Fruit fly (Drosophila melanogaster): Measurements from ENCODE around the gene CG18662.

DNA sequence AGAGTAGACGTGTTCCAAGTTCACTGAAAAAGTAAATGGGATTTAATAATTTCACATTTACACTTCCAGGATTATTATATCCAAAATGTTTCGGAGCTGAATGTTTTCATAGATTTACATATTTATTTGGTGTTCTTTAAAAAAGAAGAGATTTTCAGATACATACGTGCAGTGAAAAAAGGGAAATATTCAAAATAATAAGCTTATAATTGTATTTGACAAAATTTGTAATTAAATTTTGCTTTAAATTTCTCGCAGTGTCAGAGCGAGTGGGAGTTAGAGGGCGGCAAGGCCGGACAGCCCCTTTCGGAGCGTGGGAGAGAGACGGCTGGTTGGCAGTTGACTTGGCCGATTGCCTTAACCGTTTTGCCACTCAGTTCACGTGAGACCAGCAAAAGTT, 43.5 kb upstream of the CG18662 start, which contains the start of gene Tsp29Fb:
- TF ChIP-seq EcR (GFP tag; optimal IDR thresholded peaks at IDR 0.05) (no peak), usp (GFP tag; optimal IDR thresholded peaks at IDR 0.05) (no peak)
